Worm (Caenorhabditis elegans): ENCODE data around the gene irld-12.

Gene irld-12

ce11 chrV:3034236-3034635 lies 13.0 kb upstream of the irld-12 start, which contains the start of gene srw-8:
Gene srw-8 (minus strand): TSS chrV:3034336.
- TF ChIP-seq B0035.1 (tag; optimal IDR thresholded peaks at IDR 0.05) (no peak), F37B4.10 (GFP tag; IDR thresholded peaks at IDR 0.05) (no peak), zfh-2 (GFP tag; conservative IDR thresholded peaks at IDR 0.05) (no peak), Y53F4B.3 (GFP tag; IDR thresholded peaks at IDR 0.05) (no peak), ZK185.1 (tag; optimal IDR thresholded peaks at IDR 0.05; ENCODE audit: poor library complexity, severe bottlenecking) (no peak), nhr-179 (tag; optimal IDR thresholded peaks at IDR 0.05) (no peak), snpc-3.4 (tag; optimal IDR thresholded peaks at IDR 0.05) (no peak), attf-5 (GFP tag; optimal IDR thresholded peaks at IDR 0.05) (no peak), F52B5.7 (tag; optimal IDR thresholded peaks at IDR 0.05) (no peak), lsy-27 (tag; optimal IDR thresholded peaks at IDR 0.05; ENCODE audit: borderline replicate concordance, insufficient read depth) (no peak), ztf-22 (GFP tag; optimal IDR thresholded peaks at IDR 0.05) (no peak)

DNA sequence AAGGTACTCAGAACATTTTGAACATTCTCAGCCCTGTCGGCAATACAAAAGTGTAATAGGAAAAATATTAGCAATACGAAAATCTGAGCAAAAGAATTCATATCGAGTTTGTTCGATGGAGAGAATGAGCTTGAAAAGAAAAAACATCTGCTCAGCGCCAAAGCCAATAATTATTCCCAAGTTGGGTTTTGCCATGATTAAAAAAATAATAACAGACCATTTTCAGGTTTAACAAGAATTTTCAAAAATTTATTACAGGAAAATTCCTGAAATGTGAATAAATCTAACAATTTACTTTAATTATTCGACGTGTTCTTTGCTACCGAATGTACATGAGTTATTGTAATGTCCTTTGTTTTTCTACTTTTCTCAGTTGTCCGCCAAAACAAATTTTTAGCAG lies 11.1 kb upstream of the irld-12 start, which contains the start of gene irld-38:
TSS of gene irld-38 (minus strand) at position 101 of the 400 bp plus-strand sequence.
- no peak for TF ChIP-seq him-1 (tag; optimal IDR thresholded peaks at IDR 0.05)
- no peak for TF ChIP-seq ztf-28 (GFP tag; IDR thresholded peaks at IDR 0.05)
- no peak for TF ChIP-seq sptf-2 (GFP tag; optimal IDR thresholded peaks at IDR 0.05)
- TF ChIP-seq attf-5 (GFP tag; optimal IDR thresholded peaks at IDR 0.05): no peak

- TF ChIP-seq dpff-1 (tag; optimal IDR thresholded peaks at IDR 0.05): no peak
- no peak for TF ChIP-seq gei-17 (GFP tag; optimal IDR thresholded peaks at IDR 0.05)
- TF ChIP-seq F57C9.4 (tag; optimal IDR thresholded peaks at IDR 0.05): no peak
- TF ChIP-seq mxl-1 (tag; optimal IDR thresholded peaks at IDR 0.05): no peak
- no peak for TF ChIP-seq F57A8.1 (GFP tag; optimal IDR thresholded peaks at IDR 0.05)
- no peak for TF ChIP-seq efl-1 (GFP tag; optimal IDR thresholded peaks at IDR 0.05)
- no peak for TF ChIP-seq B0336.3 (GFP tag; IDR thresholded peaks at IDR 0.05)
- TF ChIP-seq F55B11.4 (tag; optimal IDR thresholded peaks at IDR 0.05; ENCODE audit: borderline replicate concordance, insufficient read depth): no peak
- no peak for TF ChIP-seq aptf-3 (GFP tag; IDR thresholded peaks at IDR 0.05)
- no peak for TF ChIP-seq hlh-26 (GFP tag; conservative IDR thresholded peaks at IDR 0.05)
- TF ChIP-seq somi-1 (GFP tag; optimal IDR thresholded peaks at IDR 0.05): no peak
- TF ChIP-seq attf-3 (GFP tag; conservative IDR thresholded peaks at IDR 0.05): no peak
- TF ChIP-seq egl-44 (GFP tag; IDR thresholded peaks at IDR 0.05): no peak
- TF ChIP-seq hlh-12 (tag; optimal IDR thresholded peaks at IDR 0.05): no peak
- TF ChIP-seq snpc-1.1 (tag; optimal IDR thresholded peaks at IDR 0.05; ENCODE audit: insufficient read depth): no peak
- TF ChIP-seq cebp-1 (GFP tag; IDR thresholded peaks at IDR 0.05): no peak
- no peak for TF ChIP-seq cebp-1 (tag; optimal IDR thresholded peaks at IDR 0.05)
- no peak for TF ChIP-seq ceh-40 (GFP tag; IDR thresholded peaks at IDR 0.05)
These were observed 7.0 kb upstream of the irld-12 start, which contains the start of gene asp-7 for ce11 chrV:3028205-3028604. Gene asp-7 (plus strand): TSS chrV:3028285.

ce11 chrV:3024274-3024673 lies 3.1 kb upstream of the irld-12 start, which contains the start of gene asp-8:
Gene asp-8 (plus strand): TSS chrV:3024549.
- TF ChIP-seq nhr-80 (tag; optimal IDR thresholded peaks at IDR 0.05) (peak; percentile 9), ztf-22 (GFP tag; optimal IDR thresholded peaks at IDR 0.05) (no peak), ceh-58 (GFP tag; IDR thresholded peaks at IDR 0.05) (no peak)

Measured in whole organism, young adult.